Fruit fly (Drosophila melanogaster) whole organism, prepupa: ENCODE data around the gene CG15130.
"Not testable (repeated sequence)": the region's sequence is repeated elsewhere in the genome, so short reads cannot be mapped to it uniquely, and the experiment has no call there.

Experiments
- CG10631 ChIP-seq: fragments of 200-800 bp; sonication (Bioruptor generic); optimal IDR thresholded peaks from 2 replicates; lab custom pipeline; 2016; ENCODE audit warnings: missing biosample characterization, missing genetic modification characterization
- CG15336 ChIP-seq: fragments of 200-800 bp; sonication (Bioruptor generic); IDR thresholded peaks from 2 replicates; pipeline ENCODE4 v1.3.6; 2022; ENCODE audit warnings: missing biosample characterization, missing genetic modification characterization
- CG31627 ChIP-seq: fragments of 200-800 bp; sonication (Bioruptor generic); optimal IDR thresholded peaks from 3 replicates; lab custom pipeline; 2016; ENCODE audit warnings: missing biosample characterization, missing genetic modification characterization
- CG34406 ChIP-seq: fragments of 200-800 bp; sonication (Bioruptor generic); optimal IDR thresholded peaks from 3 replicates; lab custom pipeline; 2016; ENCODE audit warnings: missing biosample characterization, missing genetic modification characterization
- Eip93F ChIP-seq: fragments of 200-800 bp; sonication (Bioruptor generic); optimal IDR thresholded peaks from 2 replicates; lab custom pipeline; 2016; ENCODE audit warnings: missing biosample characterization, mild to moderate bottlenecking, missing genetic modification characterization
- Hr38 ChIP-seq: sonication (Bioruptor generic); optimal IDR thresholded peaks from 2 replicates; lab custom pipeline; 2016; ENCODE audit warnings: missing biosample characterization, missing genetic modification characterization
- Sox102F ChIP-seq: fragments of 200-800 bp; sonication (Bioruptor generic); optimal IDR thresholded peaks from 2 replicates; lab custom pipeline; 2016; ENCODE audit warnings: missing biosample characterization, mild to moderate bottlenecking, missing genetic modification characterization
- lz ChIP-seq: fragments of 200-800 bp; sonication (Bioruptor generic); optimal IDR thresholded peaks from 3 replicates; lab custom pipeline; 2016; ENCODE audit warnings: missing biosample characterization, missing genetic modification characterization

DNA sequence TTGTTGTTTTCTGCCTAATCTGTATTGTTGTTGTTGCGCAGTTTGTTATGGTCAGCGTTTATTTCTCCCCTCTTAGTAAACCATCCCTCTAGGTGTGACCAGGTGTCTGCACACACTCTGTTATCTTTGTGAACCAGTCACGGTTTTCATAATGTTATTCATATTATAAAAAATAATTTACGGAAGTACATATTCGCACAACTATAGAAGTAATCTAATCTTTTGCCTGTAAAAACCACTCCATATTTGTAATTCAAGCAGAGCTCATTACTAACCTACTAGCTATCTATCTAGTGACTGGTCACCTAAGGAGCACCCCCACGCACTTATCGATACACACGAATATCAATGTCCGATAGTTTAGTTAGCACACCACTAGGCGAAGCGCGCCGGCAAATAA, 25.4 kb upstream of the CG15130 start, which contains the start of the genes CG31683 and CG31687:
- TF ChIP-seq Hr38 (GFP tag; lab: Kevin White, UChicago); CG10631 (GFP tag; lab: Kevin White, UChicago); CG34406; lz (GFP tag; lab: Kevin White, UChicago); CG31627; Eip93F (GFP tag; lab: Kevin White, UChicago); CG15336; Sox102F (GFP tag; lab: Kevin White, UChicago): not testable (repeated sequence)
